Worm (Caenorhabditis elegans) whole organism, late embryonic: ENCODE results near the gene R02D5.9.

ENCODE experiments used
- dve-1 ChIP-seq: sonication (generic microtip); optimal IDR thresholded peaks from 2 replicates; lab custom pipeline; 2017; ENCODE audit warnings: antibody characterized with exemption, mild to moderate bottlenecking, missing genetic modification characterization, missing compliant biosample characterization
- ets-4 ChIP-seq: sonication (generic microtip); optimal IDR thresholded peaks from 2 replicates; lab custom pipeline; 2016; ENCODE audit warnings: missing genetic modification characterization, missing compliant biosample characterization
- hlh-13 ChIP-seq: fragments of 200-800 bp; sonication (Bioruptor generic); optimal IDR thresholded peaks from 2 replicates; lab custom pipeline; 2018; ENCODE audit warnings: mild to moderate bottlenecking, missing genetic modification characterization, missing compliant biosample characterization
- pag-3 ChIP-seq: sonication (generic microtip); optimal IDR thresholded peaks from 2 replicates; lab custom pipeline; 2016; ENCODE audit warnings: missing compliant biosample characterization, missing genetic modification characterization, borderline replicate concordance
- sox-4 ChIP-seq: sonication (generic microtip); optimal IDR thresholded peaks from 2 replicates; lab custom pipeline; 2017; ENCODE audit warnings: mild to moderate bottlenecking, missing genetic modification characterization, inconsistent platforms, missing compliant biosample characterization
- ztf-16 ChIP-seq: sonication (generic microtip); optimal IDR thresholded peaks from 2 replicates; lab custom pipeline; 2017; ENCODE audit warnings: missing genetic modification characterization, missing compliant biosample characterization

DNA sequence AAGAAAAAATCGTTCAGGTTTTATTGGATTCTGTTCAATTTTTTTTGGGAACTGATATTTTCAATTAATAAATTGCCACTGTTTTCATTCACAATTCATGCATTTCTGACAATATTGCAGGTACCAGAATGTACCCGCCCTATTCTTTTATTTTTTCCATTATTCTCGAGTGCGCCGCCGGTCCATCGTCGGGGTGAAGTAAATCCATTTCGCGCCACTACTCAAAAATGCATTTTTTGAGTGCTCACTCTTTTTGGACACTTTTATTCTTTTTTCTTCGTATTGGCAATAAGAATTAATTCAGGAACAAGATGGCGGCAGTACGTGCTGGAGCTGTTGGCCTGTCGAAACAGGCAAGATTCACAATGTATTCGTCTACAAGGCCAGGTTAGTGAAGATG is 19.9 kb upstream of the R02D5.9 start, which contains the start of gene kcnl-4:
- TF ChIP-seq sox-4 (tag; lab: Kevin White, UChicago) (no peak), hlh-13 (GFP tag; lab: Kevin White, UChicago) (no peak), dve-1 (no peak), ets-4 (tag; lab: Kevin White, UChicago) (no peak), ztf-16 (tag; lab: Kevin White, UChicago) (no peak), pag-3 (tag; lab: Kevin White, UChicago) (no peak)
